Worm (Caenorhabditis elegans): ENCODE measurements around the gene ZK632.4.
A peak's percentile ranks its signal among the peaks of the same experiment; 100 is the strongest.

The ZK632.4 gene

ce11 chrIII:9798478-9799157, 8.6 kb downstream of the ZK632.4 start, which contains the start of gene ZK632.2 (continued):
- TF ChIP-seq C34B4.2 (tag; optimal IDR thresholded peaks at IDR 0.05) (no peak), elt-3 (tag; optimal IDR thresholded peaks at IDR 0.05) (no peak), irx-1 (tag; optimal IDR thresholded peaks at IDR 0.05) (no peak), nhr-237 (tag; optimal IDR thresholded peaks at IDR 0.05) (no peak), lin-39 (tag; optimal IDR thresholded peaks at IDR 0.05) (no peak), snpc-4 (tag; optimal IDR thresholded peaks at IDR 0.05) (no peak), ztf-4 (tag; optimal IDR thresholded peaks at IDR 0.05) (no peak), lin-15B (tag; optimal IDR thresholded peaks at IDR 0.05) (no peak), rnt-1 (tag; optimal IDR thresholded peaks at IDR 0.05) (peak; percentile 68), zag-1 (tag; optimal IDR thresholded peaks at IDR 0.05) (no peak), sup-37 (GFP tag; optimal IDR thresholded peaks at IDR 0.05) (no peak), hpl-2 (GFP tag; optimal IDR thresholded peaks at IDR 0.05) (no peak), jun-1 (tag; optimal IDR thresholded peaks at IDR 0.05) (no peak), unc-30 (tag; optimal IDR thresholded peaks at IDR 0.05) (no peak), unc-98 (GFP tag; IDR thresholded peaks at IDR 0.05) (no peak), tlp-1 (tag; optimal IDR thresholded peaks at IDR 0.05) (no peak), efl-3 (GFP tag; optimal IDR thresholded peaks at IDR 0.05) (no peak), lin-35 (GFP tag; optimal IDR thresholded peaks at IDR 0.05) (peak in 1 of 2 experiments; percentile 32), C16A3.4 (tag; optimal IDR thresholded peaks at IDR 0.05) (no peak), ces-1 (GFP tag; optimal IDR thresholded peaks at IDR 0.05) (no peak), nhr-84 (tag; optimal IDR thresholded peaks at IDR 0.05) (no peak), ceh-88 (GFP tag; IDR thresholded peaks at IDR 0.05) (no peak), fkh-10 (GFP tag; optimal IDR thresholded peaks at IDR 0.05) (no peak), nhr-19 (GFP tag; conservative IDR thresholded peaks at IDR 0.05) (no peak), snu-23 (GFP tag; optimal IDR thresholded peaks at IDR 0.05) (peak; percentile 30), nhr-11 (tag; optimal IDR thresholded peaks at IDR 0.05) (no peak), nhr-90 (tag; optimal IDR thresholded peaks at IDR 0.05; ENCODE audit: poor library complexity) (no peak), egl-13 (tag; optimal IDR thresholded peaks at IDR 0.05) (no peak), lsy-2 (tag; optimal IDR thresholded peaks at IDR 0.05) (peak in 1 of 2 experiments; percentile 27), dpl-1 (GFP tag; optimal IDR thresholded peaks at IDR 0.05) (peak in 1 of 3 experiments; percentile 43), mef-2 (tag; optimal IDR thresholded peaks at IDR 0.05) (no peak), C04F5.9 (tag; optimal IDR thresholded peaks at IDR 0.05) (no peak), ets-5 (GFP tag; IDR thresholded peaks at IDR 0.05) (no peak), isw-1 (GFP tag; IDR thresholded peaks at IDR 0.05) (no peak), ceh-8 (GFP tag; optimal IDR thresholded peaks at IDR 0.05) (no peak), nhr-12 (tag; optimal IDR thresholded peaks at IDR 0.05) (no peak), unc-62 (GFP tag; optimal IDR thresholded peaks at IDR 0.05) (no peak), swsn-7 (tag; optimal IDR thresholded peaks at IDR 0.05) (no peak), lir-3 (tag; optimal IDR thresholded peaks at IDR 0.05; ENCODE audit: poor library complexity) (peak; percentile 35), nhr-47 (tag; optimal IDR thresholded peaks at IDR 0.05) (no peak), nhr-76 (tag; optimal IDR thresholded peaks at IDR 0.05) (no peak), elt-2 (tag; optimal IDR thresholded peaks at IDR 0.05) (no peak)

ce11 chrIII:9796448-9796847, 10.8 kb downstream of the ZK632.4 start, which contains the start of gene srxa-10:
Gene srxa-10, minus strand, starts transcription at chrIII:9796548.
- no peak for TF ChIP-seq mdl-1 (tag; optimal IDR thresholded peaks at IDR 0.05)
- TF ChIP-seq nhr-47 (tag; optimal IDR thresholded peaks at IDR 0.05): no peak
- no peak for TF ChIP-seq nhr-71 (tag; optimal IDR thresholded peaks at IDR 0.05)
- TF ChIP-seq irx-1 (tag; optimal IDR thresholded peaks at IDR 0.05): no peak
- no peak for TF ChIP-seq unc-86 (tag; optimal IDR thresholded peaks at IDR 0.05)
- no peak for TF ChIP-seq fkh-4 (tag; optimal IDR thresholded peaks at IDR 0.05; ENCODE audit: borderline replicate concordance)
- no peak for TF ChIP-seq lin-35 (GFP tag; optimal IDR thresholded peaks at IDR 0.05)
- TF ChIP-seq lin-39 (tag; optimal IDR thresholded peaks at IDR 0.05): no peak
- no peak for TF ChIP-seq fos-1 (tag; optimal IDR thresholded peaks at IDR 0.05)
- no peak for TF ChIP-seq fkh-10 (GFP tag; optimal IDR thresholded peaks at IDR 0.05)

All from whole organism, L1 larva.